Worm (Caenorhabditis elegans) whole organism, young adult: ENCODE results near the gene nlp-41.

Experiments
- F52B5.7 ChIP-seq: sonication (generic microtip); optimal IDR thresholded peaks from 2 replicates; lab custom pipeline; 2016; ENCODE audit warnings: mild to moderate bottlenecking, missing genetic modification characterization, missing compliant biosample characterization
- ama-1 ChIP-seq, 3 experiments: fragments of 150-350 bp in 1 of 3; sonication (generic microtip) in 2 of 3; optimal IDR thresholded peaks; 2 replicates each; lab custom pipeline; 2014 to 2018; ENCODE audit warnings: missing biosample characterization in 2 of 3, missing genetic modification characterization in 2 of 3, missing genetic modification reagents in 2 of 3
- dox-1 ChIP-seq: fragments of 200-800 bp; sonication (Bioruptor generic); IDR thresholded peaks from 2 replicates; pipeline ENCODE4 v1.3.6; 2022; ENCODE audit warnings: missing genetic modification reagents, missing genetic modification characterization, missing compliant biosample characterization
- hrde-1 ChIP-seq: sonication (generic microtip); optimal IDR thresholded peaks from 2 replicates; lab custom pipeline; 2016; ENCODE audit warnings: missing genetic modification characterization, mild to moderate bottlenecking, missing compliant biosample characterization, moderate library complexity, missing genotype, missing genetic modification reagents, borderline replicate concordance
- let-607 ChIP-seq, 2 experiments: fragments of 200-800 bp in 1 of 2; sonication (Bioruptor generic) in 1 of 2; sonication (generic microtip) in 1 of 2; optimal IDR thresholded peaks; 2 replicates each; lab custom pipeline; 2016 to 2018; ENCODE audit warnings: mild to moderate bottlenecking in 2 of 2, missing compliant biosample characterization in 2 of 2, missing genetic modification characterization in 2 of 2, moderate library complexity in 2 of 2, missing genotype in 1 of 2

The nlp-41 gene

ce11 chrII:14600852-14601313 is 50.2 kb downstream of the nlp-41 start, which contains the start of gene tps-2:
tps-2 (plus strand) TSS chrII:14600902.
- TF ChIP-seq hrde-1 (no peak), F52B5.7 (no peak), ama-1 (optimal IDR thresholded peaks at IDR 0.05; lab: Kevin White, UChicago) (peak; percentile 84), ama-1 (GFP tag; optimal IDR thresholded peaks at IDR 0.05; lab: Kevin White, UChicago) (no peak), let-607 (tag; optimal IDR thresholded peaks at IDR 0.05; lab: Kevin White, UChicago) (peak in 1 of 2 experiments; percentile 6), dox-1 (GFP tag; lab: Robert Waterston, UW) (0 out of 2 replicates have a peak, but pooled peaks have one; percentile 4)
